Fruit fly (Drosophila melanogaster) whole organism, wandering third instar larva: ENCODE measurements around the gene CG15337.

Source experiments
- Abd-B ChIP-seq: fragments of >200 bp; optimal IDR thresholded peaks from 2 replicates; lab custom pipeline; 2017; ENCODE audit warnings: missing biosample characterization, missing genetic modification characterization
- CG32264 ChIP-seq: fragments of 200-800 bp; sonication (Bioruptor generic); optimal IDR thresholded peaks from 2 replicates; lab custom pipeline; 2016; ENCODE audit warnings: missing biosample characterization, missing genetic modification characterization
- Dfd ChIP-seq: fragments of >200 bp; optimal IDR thresholded peaks from 2 replicates; lab custom pipeline; 2017; ENCODE audit warnings: missing biosample characterization, missing genetic modification characterization
- Dif ChIP-seq: fragments of 200-275, 200-300 bp; sonication (Bioruptor generic); optimal IDR thresholded peaks from 2 replicates; lab custom pipeline; 2018; ENCODE audit warnings: missing biosample characterization, missing genetic modification characterization; ENCODE audit not compliant: partially characterized antibody
- GATAd ChIP-seq: sonication (Bioruptor generic); optimal IDR thresholded peaks from 2 replicates; lab custom pipeline; 2016; ENCODE audit warnings: missing biosample characterization, missing genetic modification characterization
- HLH106 ChIP-seq: fragments of 200-800 bp; optimal IDR thresholded peaks from 3 replicates; lab custom pipeline; 2019; ENCODE audit warnings: missing biosample characterization, mild to moderate bottlenecking, missing genetic modification characterization, moderate library complexity
- Hr78 ChIP-seq: fragments of >200 bp; optimal IDR thresholded peaks from 2 replicates; lab custom pipeline; 2017; ENCODE audit warnings: missing biosample characterization, missing genetic modification characterization
- Hr83 ChIP-seq: fragments of 200-300 bp; sonication (Bioruptor generic); optimal IDR thresholded peaks from 2 replicates; lab custom pipeline; 2016; ENCODE audit warnings: missing biosample characterization, mild to moderate bottlenecking, missing genetic modification characterization, moderate library complexity; ENCODE audit not compliant: poor library complexity, severe bottlenecking
- Jra ChIP-seq: sonication (Bioruptor generic); optimal IDR thresholded peaks from 2 replicates; lab custom pipeline; 2016; ENCODE audit warnings: missing biosample characterization, missing genetic modification characterization
- Mio ChIP-seq: sonication (Bioruptor generic); optimal IDR thresholded peaks from 2 replicates; lab custom pipeline; 2016; ENCODE audit warnings: missing biosample characterization, missing genetic modification characterization
- Myc ChIP-seq: fragments of >200 bp; optimal IDR thresholded peaks from 2 replicates; lab custom pipeline; 2017
- N ChIP-seq: fragments of >200 bp; optimal IDR thresholded peaks from 2 replicates; lab custom pipeline; 2018; ENCODE audit warnings: missing biosample characterization, missing external identifiers, missing genetic modification characterization
- OdsH ChIP-seq: fragments of 200-800 bp; sonication (Bioruptor generic); optimal IDR thresholded peaks from 2 replicates; lab custom pipeline; 2016; ENCODE audit warnings: missing biosample characterization, mild to moderate bottlenecking, missing genetic modification characterization
- Rel ChIP-seq, 2 experiments: fragments of 200-800 bp; sonication (Bioruptor generic) in 1 of 2; optimal IDR thresholded peaks; 2 replicates in 1 of 2; 3 replicates in 1 of 2; lab custom pipeline; 2016 to 2019; ENCODE audit warnings: mild to moderate bottlenecking in 2 of 2, missing biosample characterization in 2 of 2, missing genetic modification characterization in 2 of 2, moderate library complexity in 1 of 2
- Sp1 ChIP-seq: fragments of 200-800 bp; sonication (Bioruptor generic); optimal IDR thresholded peaks from 3 replicates; lab custom pipeline; 2019; ENCODE audit warnings: missing biosample characterization, mild to moderate bottlenecking, missing genetic modification characterization, moderate library complexity
- Vsx2 ChIP-seq: fragments of 200-300, 225-300 bp; sonication (Bioruptor generic); optimal IDR thresholded peaks from 2 replicates; lab custom pipeline; 2018; ENCODE audit warnings: missing biosample characterization, missing genetic modification characterization; ENCODE audit not compliant: partially characterized antibody
- br ChIP-seq: fragments of 200-800 bp; sonication (Bioruptor generic); optimal IDR thresholded peaks from 2 replicates; lab custom pipeline; 2016; ENCODE audit warnings: missing biosample characterization, missing genetic modification characterization
- brk ChIP-seq: fragments of 200-800 bp; sonication (Bioruptor generic); optimal IDR thresholded peaks from 2 replicates; lab custom pipeline; 2016; ENCODE audit warnings: missing biosample characterization, mild to moderate bottlenecking, missing genetic modification characterization
- dl ChIP-seq, 2 experiments: fragments of 175-275, 200-275 bp in 1 of 2; fragments of 200-275 bp in 1 of 2; sonication (Bioruptor generic); optimal IDR thresholded peaks; lab custom pipeline; 2018; ENCODE audit warnings: mild to moderate bottlenecking in 2 of 2, missing biosample characterization in 2 of 2, missing genetic modification characterization in 2 of 2, moderate library complexity in 2 of 2; ENCODE audit not compliant: partially characterized antibody in 2 of 2, insufficient read depth in 1 of 2
- dmrt93B ChIP-seq: fragments of 200-800 bp; sonication (Bioruptor generic); optimal IDR thresholded peaks from 2 replicates; lab custom pipeline; 2018; ENCODE audit warnings: missing biosample characterization, mild to moderate bottlenecking, missing genetic modification characterization
- dsf ChIP-seq: sonication (Bioruptor generic); optimal IDR thresholded peaks from 2 replicates; lab custom pipeline; 2016; ENCODE audit warnings: missing biosample characterization, missing genetic modification characterization, borderline replicate concordance
- ey ChIP-seq: fragments of 200-800 bp; sonication (Bioruptor generic); optimal IDR thresholded peaks from 2 replicates; lab custom pipeline; 2016; ENCODE audit warnings: missing biosample characterization, missing genetic modification characterization
- foxo ChIP-seq, 2 experiments: fragments of 200-800 bp; sonication (Bioruptor generic); optimal IDR thresholded peaks; 2 replicates in 1 of 2; 3 replicates in 1 of 2; lab custom pipeline; 2016 to 2017; ENCODE audit warnings: missing biosample characterization in 2 of 2, missing genetic modification characterization in 2 of 2
- fru ChIP-seq: fragments of 200-800 bp; sonication (Bioruptor generic); optimal IDR thresholded peaks from 3 replicates; lab custom pipeline; 2016; ENCODE audit warnings: missing biosample characterization, mild to moderate bottlenecking, missing genetic modification characterization
- h ChIP-seq: fragments of 200-800 bp; sonication (Bioruptor generic); optimal IDR thresholded peaks from 3 replicates; lab custom pipeline; 2016; ENCODE audit warnings: missing biosample characterization, mild to moderate bottlenecking, missing genetic modification characterization
- jim ChIP-seq: fragments of 175-275, 200-325 bp; sonication (Bioruptor generic); optimal IDR thresholded peaks from 2 replicates; lab custom pipeline; 2016; ENCODE audit warnings: missing biosample characterization, mild to moderate bottlenecking, missing genetic modification characterization
- lola ChIP-seq: fragments of >200 bp; optimal IDR thresholded peaks from 2 replicates; lab custom pipeline; 2017; ENCODE audit warnings: missing biosample characterization, missing genetic modification characterization
- pan ChIP-seq: fragments of >200 bp; optimal IDR thresholded peaks from 2 replicates; lab custom pipeline; 2017
- psq ChIP-seq: fragments of 200-800 bp; sonication (Bioruptor generic); optimal IDR thresholded peaks from 3 replicates; lab custom pipeline; 2017; ENCODE audit warnings: missing biosample characterization, mild to moderate bottlenecking, missing genetic modification characterization, moderate library complexity
- rgr ChIP-seq: fragments of 200-800 bp; sonication (Bioruptor generic); optimal IDR thresholded peaks from 3 replicates; lab custom pipeline; 2016; ENCODE audit warnings: missing biosample characterization, mild to moderate bottlenecking, missing genetic modification characterization
- sage ChIP-seq: fragments of 200-800 bp; sonication (Bioruptor generic); optimal IDR thresholded peaks from 2 replicates; lab custom pipeline; 2016; ENCODE audit warnings: missing biosample characterization, mild to moderate bottlenecking, missing genetic modification characterization
- sv ChIP-seq: fragments of 200-800 bp; sonication (Bioruptor generic); optimal IDR thresholded peaks from 3 replicates; lab custom pipeline; 2016; ENCODE audit warnings: missing biosample characterization, missing genetic modification characterization
- tai ChIP-seq: sonication (Bioruptor generic); optimal IDR thresholded peaks from 2 replicates; lab custom pipeline; 2016; ENCODE audit warnings: missing biosample characterization, missing genetic modification characterization
- usp ChIP-seq: fragments of >200 bp; optimal IDR thresholded peaks from 2 replicates; lab custom pipeline; 2017; ENCODE audit warnings: missing biosample characterization, missing genetic modification characterization
- woc ChIP-seq: sonication (Bioruptor generic); optimal IDR thresholded peaks from 2 replicates; lab custom pipeline; 2016; ENCODE audit warnings: missing biosample characterization, mild to moderate bottlenecking, missing genetic modification characterization

The CG15337 gene

dm6 chrX:8177742-8178141, 17.9 kb downstream of the CG15337 start:
- TF ChIP-seq CG32264 (GFP tag; lab: Kevin White, UChicago), result no peak
- no peak for TF ChIP-seq woc
- TF ChIP-seq Dfd, result no peak
- TF ChIP-seq br (GFP tag; lab: Kevin White, UChicago), result no peak
- no peak for TF ChIP-seq Vsx2
- TF ChIP-seq fru (GFP tag; lab: Kevin White, UChicago), result no peak
- no peak for TF ChIP-seq pan (lab: Kevin White, UChicago)
- no peak for TF ChIP-seq dsf (GFP tag; lab: Kevin White, UChicago)
- TF ChIP-seq, all 38 proteins: peak for 0

DNA sequence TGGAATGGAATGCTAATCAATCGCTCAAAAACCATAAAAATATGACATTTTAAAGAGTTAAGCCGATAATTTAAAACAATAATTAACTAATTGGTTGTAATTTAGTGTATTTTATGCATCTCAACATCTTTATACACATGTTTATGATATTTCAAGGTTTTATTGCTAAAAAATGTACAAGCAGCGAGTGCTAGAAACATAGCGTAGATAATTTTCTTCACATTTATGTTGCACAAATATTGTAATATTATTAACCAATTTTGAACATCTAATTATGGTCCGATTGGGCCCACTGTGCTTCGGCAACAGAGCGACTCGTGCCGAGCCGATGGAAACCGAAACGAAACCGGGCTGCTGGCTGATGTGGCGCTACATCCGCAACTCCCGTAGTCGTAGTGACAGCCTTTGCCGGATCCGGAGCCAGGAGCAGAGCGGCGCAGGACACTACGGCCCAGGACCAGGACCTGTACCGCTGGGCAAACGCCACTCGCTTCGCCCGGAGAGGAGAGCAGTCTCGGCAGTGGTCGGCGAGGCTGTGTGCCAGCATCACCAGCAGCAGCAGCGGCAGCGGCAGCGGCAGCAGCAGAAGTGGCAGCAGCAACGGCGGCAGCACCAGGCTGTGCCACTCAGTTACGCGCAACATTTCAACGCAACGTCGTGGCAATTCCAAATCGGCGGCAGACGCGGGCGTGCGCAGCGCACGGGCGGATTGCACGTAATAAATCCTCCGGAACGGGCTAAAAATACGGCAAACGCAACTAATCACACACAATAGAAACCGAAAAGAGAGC, 18.5 kb downstream of the CG15337 start, which contains the start of gene sdt:
Gene sdt (plus strand): TSS at position 385 of the 791 bp plus-strand sequence.
- TF ChIP-seq Dif (no peak), Sp1 (no peak), rgr (GFP tag; lab: Kevin White, UChicago) (no peak), psq (GFP tag; lab: Kevin White, UChicago) (no peak), brk (GFP tag; lab: Kevin White, UChicago) (no peak), N (GFP tag; lab: Kevin White, UChicago) (no peak), usp (no peak), tai (GFP tag; lab: Kevin White, UChicago) (no peak)

dm6 chrX:8178989-8179388, 19.1 kb downstream of the CG15337 start:
- TF ChIP-seq pan (lab: Kevin White, UChicago), result peak; percentile 53
- no peak for TF ChIP-seq OdsH (GFP tag; lab: Kevin White, UChicago)

dm6 chrX:8179858-8180257, 20.0 kb downstream of the CG15337 start:
- no peak for TF ChIP-seq dl (GFP tag; optimal IDR thresholded peaks at IDR 0.05; lab: Kevin White, UChicago; ENCODE audit: insufficient read depth in 1 of 2, partially characterized antibody in 2 of 2)
- TF ChIP-seq br (GFP tag; lab: Kevin White, UChicago), result no peak
- no peak for TF ChIP-seq usp
- no peak for TF ChIP-seq Rel (GFP tag; optimal IDR thresholded peaks at IDR 0.05; lab: Kevin White, UChicago)
- no peak for TF ChIP-seq Rel (tag; optimal IDR thresholded peaks at IDR 0.05; lab: Kevin White, UChicago)

- TF ChIP-seq Myc (peak; percentile 7), brk (GFP tag; lab: Kevin White, UChicago) (no peak)
These were observed 32.3 kb downstream of the CG15337 start for dm6 chrX:8192191-8192590.

- TF ChIP-seq pan (lab: Kevin White, UChicago), result no peak
- no peak for TF ChIP-seq Dfd
- TF ChIP-seq CG32264 (GFP tag; lab: Kevin White, UChicago), result no peak
- no peak for TF ChIP-seq dmrt93B (GFP tag; lab: Kevin White, UChicago)
- peak; percentile 6 for TF ChIP-seq Sp1
- TF ChIP-seq h (GFP tag; lab: Kevin White, UChicago), result peak; percentile 68
- TF ChIP-seq ey (GFP tag; lab: Kevin White, UChicago), result peak; percentile 42
- peak; percentile 10 for TF ChIP-seq Hr83 (GFP tag; lab: Kevin White, UChicago)
- peak; percentile 86 for TF ChIP-seq Myc
- TF ChIP-seq Mio (GFP tag; lab: Kevin White, UChicago), result no peak
- TF ChIP-seq foxo (GFP tag; optimal IDR thresholded peaks at IDR 0.05; lab: Kevin White, UChicago), result peak in 1 of 2 experiments; percentile 40
- peak; percentile 9 for TF ChIP-seq brk (GFP tag; lab: Kevin White, UChicago)
- TF ChIP-seq HLH106 (tag; lab: Kevin White, UChicago), result peak; percentile 21
- no peak for TF ChIP-seq Abd-B (GFP tag; lab: Kevin White, UChicago)
- no peak for TF ChIP-seq dl (GFP tag; optimal IDR thresholded peaks at IDR 0.05; lab: Kevin White, UChicago; ENCODE audit: insufficient read depth in 1 of 2, partially characterized antibody in 2 of 2)
- no peak for TF ChIP-seq lola
- peak; percentile 17 for TF ChIP-seq Jra (GFP tag; lab: Kevin White, UChicago)
- no peak for TF ChIP-seq GATAd (GFP tag; lab: Kevin White, UChicago)
- TF ChIP-seq sv (GFP tag; lab: Kevin White, UChicago), result no peak
- TF ChIP-seq sage (GFP tag; lab: Kevin White, UChicago), result no peak
- TF ChIP-seq dsf (GFP tag; lab: Kevin White, UChicago), result no peak
- no peak for TF ChIP-seq tai (GFP tag; lab: Kevin White, UChicago)
- TF ChIP-seq usp, result no peak
- peak; percentile 19 for TF ChIP-seq br (GFP tag; lab: Kevin White, UChicago)
- no peak for TF ChIP-seq Hr78
- TF ChIP-seq N (GFP tag; lab: Kevin White, UChicago), result no peak
- TF ChIP-seq psq (GFP tag; lab: Kevin White, UChicago), result peak; percentile 45
- peak; percentile 30 for TF ChIP-seq fru (GFP tag; lab: Kevin White, UChicago)
- TF ChIP-seq jim (GFP tag; lab: Kevin White, UChicago), result no peak
- TF ChIP-seq woc, result peak; percentile 48
- TF ChIP-seq rgr (GFP tag; lab: Kevin White, UChicago), result peak; percentile 34
- TF ChIP-seq Dif, result no peak
- TF ChIP-seq Rel (GFP tag; optimal IDR thresholded peaks at IDR 0.05; lab: Kevin White, UChicago), result no peak
- TF ChIP-seq Rel (tag; optimal IDR thresholded peaks at IDR 0.05; lab: Kevin White, UChicago), result peak; percentile 45
These were observed 33.2 kb downstream of the CG15337 start for dm6 chrX:8193017-8193556.
